Worm (Caenorhabditis elegans): Measurements from ENCODE around the gene T04F3.5.
A peak's percentile ranks its signal among the peaks of the same experiment; 100 is the strongest.

- no peak for TF ChIP-seq ceh-28 (tag; optimal IDR thresholded peaks at IDR 0.05)
- no peak for TF ChIP-seq daf-8 (GFP tag; IDR thresholded peaks at IDR 0.05)
- no peak for TF ChIP-seq zag-1 (tag; optimal IDR thresholded peaks at IDR 0.05)
- no peak for TF ChIP-seq Y5F2A.4 (GFP tag; optimal IDR thresholded peaks at IDR 0.05)
- TF ChIP-seq lin-39 (tag; optimal IDR thresholded peaks at IDR 0.05): no peak
- TF ChIP-seq T20F7.1 (GFP tag; optimal IDR thresholded peaks at IDR 0.05): no peak
- no peak for TF ChIP-seq nhr-11 (tag; optimal IDR thresholded peaks at IDR 0.05)
- peak in 1 of 2 experiments; percentile 17 for TF ChIP-seq lsy-2 (tag; optimal IDR thresholded peaks at IDR 0.05)
- no peak for TF ChIP-seq ces-1 (GFP tag; optimal IDR thresholded peaks at IDR 0.05)
- TF ChIP-seq aly-2 (tag; optimal IDR thresholded peaks at IDR 0.05): no peak
- TF ChIP-seq nhr-76 (tag; optimal IDR thresholded peaks at IDR 0.05): no peak
Measured at ce11 chrV:11773934-11774333, 13.5 kb downstream of the T04F3.5 start.
